Worm (Caenorhabditis elegans) whole organism, L4 larva: ENCODE measurements around the gene rpl-26.

Source experiments
- D1046.2 ChIP-seq: fragments of 200-800 bp; sonication (Bioruptor generic); IDR thresholded peaks from 2 replicates; pipeline ENCODE4 v1.3.6; 2022; ENCODE audit warnings: missing genetic modification characterization, missing compliant biosample characterization
- F37D6.2 ChIP-seq: sonication (generic microtip); optimal IDR thresholded peaks from 2 replicates; lab custom pipeline; 2016; ENCODE audit warnings: mild to moderate bottlenecking, missing genetic modification characterization, missing compliant biosample characterization
- F44E2.7 ChIP-seq: fragments of 200-800 bp; sonication (Bioruptor generic); IDR thresholded peaks from 2 replicates; pipeline ENCODE4 v2.1.2; 2022; ENCODE audit warnings: missing genetic modification characterization, missing compliant biosample characterization
- T26A8.4 ChIP-seq: fragments of 200-800 bp; sonication (Bioruptor generic); IDR thresholded peaks from 2 replicates; pipeline ENCODE4 v1.3.6; 2022; ENCODE audit warnings: missing genetic modification characterization, missing compliant biosample characterization
- Y105C5A.15 ChIP-seq: fragments of 200-800 bp; sonication (Bioruptor generic); IDR thresholded peaks from 2 replicates; pipeline ENCODE4 v1.3.6; 2022; ENCODE audit warnings: missing genetic modification characterization, missing compliant biosample characterization
- aha-1 ChIP-seq: fragments of 150-350 bp; peaks from one replicate; lab custom pipeline; 2014; ENCODE audit warnings: missing biosample characterization, missing genetic modification characterization
- ama-1 ChIP-seq: fragments of 150-350 bp; optimal IDR thresholded peaks from 2 replicates; lab custom pipeline; 2014; ENCODE audit warnings: inconsistent platforms, mixed read lengths
- ceh-20 ChIP-seq: fragments of 200-800 bp; sonication (Bioruptor generic); IDR thresholded peaks from 2 replicates; pipeline ENCODE4 v1.3.6; 2022; ENCODE audit warnings: missing genetic modification reagents, missing genetic modification characterization, missing compliant biosample characterization
- ceh-44 ChIP-seq: fragments of 200-800 bp; sonication (Bioruptor generic); IDR thresholded peaks from 2 replicates; pipeline ENCODE4 v1.3.6; 2022; ENCODE audit warnings: missing genetic modification reagents, missing genetic modification characterization, missing compliant biosample characterization
- ceh-82 ChIP-seq: sonication (generic microtip); optimal IDR thresholded peaks from 2 replicates; lab custom pipeline; 2017; ENCODE audit warnings: missing biosample characterization, missing genetic modification characterization
- ces-1 ChIP-seq: fragments of 150-350 bp; sonication (generic microtip); optimal IDR thresholded peaks from 4 replicates; lab custom pipeline; 2014; ENCODE audit warnings: missing biosample characterization, missing genetic modification reagents, missing genetic modification characterization
- cey-2 ChIP-seq: sonication (generic microtip); optimal IDR thresholded peaks from 3 replicates; lab custom pipeline; 2017; ENCODE audit warnings: missing genetic modification characterization, mild to moderate bottlenecking, missing compliant biosample characterization, antibody characterized with exemption, borderline replicate concordance; ENCODE audit not compliant: insufficient read depth
- ctbp-1 ChIP-seq: fragments of 200-800 bp; sonication (Bioruptor generic); IDR thresholded peaks from 2 replicates; pipeline ENCODE4 v1.3.6; 2022; ENCODE audit warnings: missing genetic modification reagents, missing genetic modification characterization, missing compliant biosample characterization
- daf-12 ChIP-seq: fragments of 150-350 bp; optimal IDR thresholded peaks from 2 replicates; lab custom pipeline; 2014; ENCODE audit warnings: missing biosample characterization, missing genetic modification reagents, missing genetic modification characterization
- daf-16 ChIP-seq, 3 experiments: sonication (generic microtip); optimal IDR thresholded peaks; 2 replicates each; lab custom pipeline; 2016 to 2017; ENCODE audit warnings: missing genetic modification characterization in 3 of 3, missing genetic modification reagents in 3 of 3, mild to moderate bottlenecking in 2 of 3, missing compliant biosample characterization in 2 of 3, missing biosample characterization in 1 of 3, moderate library complexity in 1 of 3
- dmd-9 ChIP-seq: fragments of 200-800 bp; sonication (Bioruptor generic); IDR thresholded peaks from 2 replicates; pipeline ENCODE4 v1.3.6; 2022; ENCODE audit warnings: missing genetic modification reagents, missing genetic modification characterization, missing compliant biosample characterization
- duxl-1 ChIP-seq: sonication (generic microtip); optimal IDR thresholded peaks from 2 replicates; lab custom pipeline; 2016; ENCODE audit warnings: mild to moderate bottlenecking, missing genetic modification characterization, moderate library complexity, missing compliant biosample characterization; ENCODE audit not compliant: poor library complexity
- egl-27 ChIP-seq: sonication (generic microtip); optimal IDR thresholded peaks from 3 replicates; lab custom pipeline; 2017; ENCODE audit warnings: missing biosample characterization, missing genetic modification reagents, missing genetic modification characterization
- egl-43 ChIP-seq: fragments of 200-800 bp; sonication (Bioruptor generic); IDR thresholded peaks from 2 replicates; pipeline ENCODE4 v1.3.6; 2022; ENCODE audit warnings: missing genetic modification reagents, missing genetic modification characterization, missing compliant biosample characterization
- fkh-10 ChIP-seq: fragments of 150-350 bp; optimal IDR thresholded peaks from 2 replicates; lab custom pipeline; 2014; ENCODE audit warnings: missing biosample characterization, missing genetic modification reagents, missing genetic modification characterization
- gei-8 ChIP-seq: fragments of 200-800 bp; sonication (Bioruptor generic); optimal IDR thresholded peaks from 2 replicates; lab custom pipeline; 2018; ENCODE audit warnings: mild to moderate bottlenecking, missing genetic modification characterization, missing compliant biosample characterization
- hif-1 ChIP-seq, 2 experiments: sonication (generic microtip); optimal IDR thresholded peaks; 2 replicates each; lab custom pipeline; 2016 to 2017; ENCODE audit warnings: missing compliant biosample characterization in 2 of 2, missing genetic modification characterization in 2 of 2, missing genetic modification reagents in 2 of 2, missing genotype in 2 of 2, mild to moderate bottlenecking in 1 of 2
- hlh-11 ChIP-seq: fragments of 200-800 bp; sonication (Bioruptor generic); optimal IDR thresholded peaks from 2 replicates; lab custom pipeline; 2018; ENCODE audit warnings: mild to moderate bottlenecking, missing genetic modification characterization, missing compliant biosample characterization
- lin-15B ChIP-seq: fragments of 150-350 bp; sonication (generic microtip); optimal IDR thresholded peaks from 3 replicates; lab custom pipeline; 2014; ENCODE audit warnings: missing biosample characterization, missing genetic modification characterization
- lin-39 ChIP-seq: fragments of 150-350 bp; optimal IDR thresholded peaks from 2 replicates; lab custom pipeline; 2014; ENCODE audit warnings: missing biosample characterization, missing genetic modification reagents, missing genetic modification characterization
- lsy-2 ChIP-seq, 2 experiments: fragments of 150-350 bp in 1 of 2; sonication (generic microtip) in 1 of 2; optimal IDR thresholded peaks; 2 replicates each; lab custom pipeline; 2014 to 2017; ENCODE audit warnings: missing biosample characterization in 2 of 2, missing genetic modification characterization in 2 of 2
- madf-5 ChIP-seq, 2 experiments: fragments of 200-800 bp; sonication (Bioruptor generic); IDR thresholded peaks; 2 replicates each; pipeline ENCODE4 v1.3.6; 2022; ENCODE audit warnings: missing compliant biosample characterization in 2 of 2, missing genetic modification characterization in 2 of 2
- mdt-29 ChIP-seq: fragments of 200-800 bp; sonication (Bioruptor generic); IDR thresholded peaks from 2 replicates; pipeline ENCODE4 v1.3.6; 2022; ENCODE audit warnings: missing genetic modification reagents, missing genetic modification characterization, missing compliant biosample characterization
- mep-1 ChIP-seq: fragments of 150-350 bp; sonication (generic microtip); optimal IDR thresholded peaks from 3 replicates; lab custom pipeline; 2014; ENCODE audit warnings: missing biosample characterization, missing genetic modification characterization
- mxl-2 ChIP-seq: fragments of 200-800 bp; sonication (Bioruptor generic); conservative IDR thresholded peaks from 2 replicates; pipeline ENCODE4 v1.3.6; 2022; ENCODE audit warnings: missing genetic modification reagents, missing genetic modification characterization, missing compliant biosample characterization
- nhr-237 ChIP-seq: sonication (generic microtip); optimal IDR thresholded peaks from 2 replicates; lab custom pipeline; 2017; ENCODE audit warnings: missing biosample characterization, missing genetic modification characterization
- nhr-28 ChIP-seq: fragments of 150-350 bp; optimal IDR thresholded peaks from 2 replicates; lab custom pipeline; 2014; ENCODE audit warnings: missing biosample characterization, missing genetic modification characterization
- nhr-41 ChIP-seq: fragments of 200-800 bp; sonication (Bioruptor generic); IDR thresholded peaks from 2 replicates; pipeline ENCODE4 v1.3.6; 2022; ENCODE audit warnings: missing genetic modification reagents, missing genetic modification characterization, missing compliant biosample characterization
- nhr-42 ChIP-seq: fragments of 200-800 bp; sonication (Bioruptor generic); IDR thresholded peaks from 2 replicates; pipeline ENCODE4 v1.3.6; 2022; ENCODE audit warnings: missing genetic modification characterization, missing compliant biosample characterization
- nhr-6 ChIP-seq: fragments of 150-350 bp; optimal IDR thresholded peaks from 2 replicates; lab custom pipeline; 2014; ENCODE audit warnings: missing biosample characterization, missing genetic modification characterization
- nhr-77 ChIP-seq: fragments of 150-350 bp; optimal IDR thresholded peaks from 2 replicates; lab custom pipeline; 2014; ENCODE audit warnings: missing biosample characterization, missing genetic modification characterization
- pha-4 ChIP-seq, 2 experiments: fragments of 150-350 bp in 1 of 2; fragments of 200-800 bp in 1 of 2; sonication (Bioruptor generic) in 1 of 2; IDR thresholded peaks in 1 of 2; optimal IDR thresholded peaks in 1 of 2; 2 replicates each; pipeline versions ENCODE4 v1.3.6 to Lab custom; 2014 to 2022; ENCODE audit warnings: missing genetic modification characterization in 2 of 2, missing genetic modification reagents in 2 of 2, missing biosample characterization in 1 of 2, missing compliant biosample characterization in 1 of 2
- rbr-2 ChIP-seq: sonication (generic microtip); optimal IDR thresholded peaks from 2 replicates; lab custom pipeline; 2016; ENCODE audit warnings: missing genotype, missing genetic modification characterization, missing compliant biosample characterization
- set-16 ChIP-seq: fragments of 200-800 bp; sonication (Bioruptor generic); IDR thresholded peaks from 2 replicates; pipeline ENCODE4 v1.3.6; 2022; ENCODE audit warnings: missing genetic modification reagents, missing genetic modification characterization, missing compliant biosample characterization
- spr-1 ChIP-seq: sonication (generic microtip); optimal IDR thresholded peaks from 2 replicates; lab custom pipeline; 2016; ENCODE audit warnings: mild to moderate bottlenecking, missing genetic modification characterization, missing compliant biosample characterization
- spr-3 ChIP-seq: fragments of 200-800 bp; sonication (Bioruptor generic); optimal IDR thresholded peaks from 2 replicates; lab custom pipeline; 2018; ENCODE audit warnings: mild to moderate bottlenecking, missing genetic modification characterization, missing compliant biosample characterization
- tag-97 ChIP-seq: fragments of 200-800 bp; sonication (Bioruptor generic); IDR thresholded peaks from 2 replicates; pipeline ENCODE4 v1.3.6; 2022; ENCODE audit warnings: missing genetic modification characterization, missing compliant biosample characterization
- tra-1 ChIP-seq: fragments of 200-800 bp; sonication (Bioruptor generic); IDR thresholded peaks from 2 replicates; pipeline ENCODE4 v1.3.6; 2022; ENCODE audit warnings: missing genetic modification reagents, missing genetic modification characterization, missing compliant biosample characterization
- unc-39 ChIP-seq: sonication (generic microtip); optimal IDR thresholded peaks from 2 replicates; lab custom pipeline; 2017; ENCODE audit warnings: missing biosample characterization, missing genetic modification characterization
- unc-62 ChIP-seq, 3 experiments: fragments of 150-350 bp in 1 of 3; sonication (generic microtip); optimal IDR thresholded peaks in 2 of 3; peaks in 1 of 3; 1 replicate in 1 of 3; 2 replicates in 2 of 3; lab custom pipeline; 2014 to 2017; ENCODE audit warnings: missing biosample characterization in 3 of 3, missing genetic modification characterization in 3 of 3, missing genetic modification reagents in 3 of 3, missing genotype in 1 of 3
- zag-1 ChIP-seq: fragments of 150-350 bp; optimal IDR thresholded peaks from 2 replicates; lab custom pipeline; 2014; ENCODE audit warnings: missing biosample characterization, missing genetic modification characterization
- zfp-2 ChIP-seq: sonication (generic microtip); optimal IDR thresholded peaks from 2 replicates; lab custom pipeline; 2016; ENCODE audit warnings: mild to moderate bottlenecking, missing genetic modification characterization, missing compliant biosample characterization
- zfp-3 ChIP-seq: fragments of 200-800 bp; sonication (Bioruptor generic); conservative IDR thresholded peaks from 2 replicates; pipeline ENCODE4 v1.3.6; 2022; ENCODE audit warnings: missing genetic modification reagents, missing genetic modification characterization, missing compliant biosample characterization
- zip-2 ChIP-seq: fragments of 150-350 bp; optimal IDR thresholded peaks from 2 replicates; lab custom pipeline; 2014; ENCODE audit warnings: missing biosample characterization, missing genetic modification characterization
- ztf-7 ChIP-seq: fragments of 150-350 bp; optimal IDR thresholded peaks from 2 replicates; lab custom pipeline; 2014; ENCODE audit warnings: missing biosample characterization, missing genetic modification characterization

Gene rpl-26

ce11 chrII:8561227-8561626 is 41.4 kb upstream of the rpl-26 start, which contains the start of gene iff-2 (continued):
- TF ChIP-seq ztf-7 (tag; lab: Kevin White, UChicago) (peak; percentile 87), lin-15B (tag; lab: Kevin White, UChicago) (peak; percentile 98), ceh-44 (GFP tag; lab: Robert Waterston, UW) (0 out of 2 replicates have a peak, but pooled peaks have one; percentile 56), duxl-1 (tag; lab: Kevin White, UChicago) (peak; percentile 97), cey-2 (peak; percentile 85), mxl-2 (GFP tag; lab: Robert Waterston, UW) (peak; percentile 92), rbr-2 (tag; lab: Kevin White, UChicago) (peak; percentile 99), madf-5 (GFP tag; IDR thresholded peaks at IDR 0.05; lab: Robert Waterston, UW) (peak in 1 of 2 experiments; percentile 89; a peak in 1 of 4 replicates), unc-62 (GFP tag; optimal IDR thresholded peaks at IDR 0.05 in 1 of 2; lab: Kevin White, UChicago) (peak; percentile 14 to 100), unc-62 (tag; optimal IDR thresholded peaks at IDR 0.05; lab: Kevin White, UChicago) (peak; percentile 51), hif-1 (tag; optimal IDR thresholded peaks at IDR 0.05; lab: Kevin White, UChicago) (peak; percentile 88 to 96), nhr-42 (peak; percentile 98), nhr-28 (tag; lab: Kevin White, UChicago) (peak; percentile 100), spr-1 (tag; lab: Kevin White, UChicago) (peak; percentile 96), nhr-41 (GFP tag; lab: Robert Waterston, UW) (peak; percentile 94), lsy-2 (tag; optimal IDR thresholded peaks at IDR 0.05; lab: Kevin White, UChicago) (peak; percentile 97 to 98), ceh-20 (peak; percentile 98), egl-27 (peak; percentile 80), Y105C5A.15 (GFP tag; lab: Robert Waterston, UW) (no peak), pha-4 (GFP tag; IDR thresholded peaks at IDR 0.05; lab: Robert Waterston, UW) (peak; percentile 96), pha-4 (tag; optimal IDR thresholded peaks at IDR 0.05; lab: Kevin White, UChicago) (no peak), zfp-3 (GFP tag; lab: Robert Waterston, UW) (peak; percentile 97), zip-2 (peak; percentile 89), nhr-6 (tag; lab: Kevin White, UChicago) (peak; percentile 99), F37D6.2 (tag; lab: Kevin White, UChicago) (peak; percentile 95), egl-43 (GFP tag; lab: Robert Waterston, UW) (no peak; the same call in 1 of the 2 replicates), lin-39 (no peak), unc-39 (no peak), gei-8 (GFP tag; lab: Kevin White, UChicago) (peak; percentile 58), mep-1 (peak; percentile 99), nhr-77 (tag; lab: Kevin White, UChicago) (peak; percentile 99), T26A8.4 (peak; percentile 97), set-16 (GFP tag; lab: Robert Waterston, UW) (peak; percentile 73), D1046.2 (peak; percentile 94), ceh-82 (peak; percentile 12), fkh-10 (GFP tag; lab: Kevin White, UChicago) (peak; percentile 99), ctbp-1 (GFP tag; lab: Robert Waterston, UW) (peak; percentile 98), aha-1 (tag; lab: Kevin White, UChicago) (peak; percentile 100), F44E2.7 (GFP tag; lab: Robert Waterston, UW) (no peak), ama-1 (lab: Kevin White, UChicago) (peak; percentile 68), ces-1 (GFP tag; lab: Kevin White, UChicago) (peak; percentile 77), tag-97 (GFP tag; lab: Robert Waterston, UW) (0 out of 2 replicates have a peak, but pooled peaks have one; percentile 78), spr-3 (peak; percentile 93), zfp-2 (tag; lab: Kevin White, UChicago) (peak; percentile 100), mdt-29 (GFP tag; lab: Robert Waterston, UW) (no peak; the same call in none of the 2 replicates), daf-12 (no peak), nhr-237 (tag; lab: Kevin White, UChicago) (peak; percentile 83), daf-16 (GFP tag; optimal IDR thresholded peaks at IDR 0.05; lab: Kevin White, UChicago) (peak; percentile 89 to 91), daf-16 (tag; optimal IDR thresholded peaks at IDR 0.05; lab: Kevin White, UChicago) (peak; percentile 92), hlh-11 (tag; lab: Kevin White, UChicago) (peak; percentile 99), tra-1 (peak; percentile 98), zag-1 (tag; lab: Kevin White, UChicago) (peak; percentile 81), dmd-9 (GFP tag; lab: Robert Waterston, UW) (peak; percentile 95)
